Worm (Caenorhabditis elegans): ENCODE data around the gene srw-20.

The srw-20 gene

DNA sequence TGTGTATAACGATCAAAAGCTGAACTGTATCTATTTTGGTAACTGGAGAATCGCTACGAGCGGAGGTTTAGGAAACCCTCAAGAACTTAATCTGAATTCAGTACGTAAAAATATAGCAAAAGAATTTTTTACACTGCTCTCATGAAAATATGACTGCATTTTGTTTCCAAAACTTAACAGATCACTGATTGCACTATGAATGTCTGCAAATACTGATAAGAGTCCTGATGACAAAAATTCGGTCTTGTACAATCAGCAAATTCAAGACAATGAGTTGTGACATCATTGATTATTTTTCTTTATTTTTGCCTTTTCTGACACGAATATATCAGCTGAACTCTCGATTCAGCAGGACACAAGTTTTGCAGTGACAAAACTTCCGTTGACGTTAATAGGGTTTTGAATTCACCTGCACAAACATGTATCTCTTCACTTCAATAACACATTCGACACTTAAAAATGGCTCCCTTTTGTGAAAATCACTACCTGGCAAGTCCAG, 10.3 kb upstream of the srw-20 start, which contains the start of gene srh-237:
srh-237 (plus strand) TSS at position 449 of the 499 bp plus-strand sequence.
- TF ChIP-seq ceh-31 (tag; optimal IDR thresholded peaks at IDR 0.05), result no peak
- no peak for TF ChIP-seq ceh-18 (tag; optimal IDR thresholded peaks at IDR 0.05)
- no peak for TF ChIP-seq ceh-22 (tag; optimal IDR thresholded peaks at IDR 0.05)
- no peak for TF ChIP-seq madf-2 (tag; optimal IDR thresholded peaks at IDR 0.05)
- TF ChIP-seq ceh-48 (tag; optimal IDR thresholded peaks at IDR 0.05), result no peak
- TF ChIP-seq hlh-13 (GFP tag; optimal IDR thresholded peaks at IDR 0.05), result no peak
- no peak for TF ChIP-seq pat-9 (tag; optimal IDR thresholded peaks at IDR 0.05)
- TF ChIP-seq nfya-1 (tag; optimal IDR thresholded peaks at IDR 0.05), result no peak
- no peak for TF ChIP-seq sdc-2 (tag; optimal IDR thresholded peaks at IDR 0.05)
- no peak for TF ChIP-seq eyg-1 (tag; optimal IDR thresholded peaks at IDR 0.05)
- TF ChIP-seq elt-4 (tag; optimal IDR thresholded peaks at IDR 0.05), result no peak
- TF ChIP-seq C38D4.7 (GFP tag; optimal IDR thresholded peaks at IDR 0.05), result no peak
- TF ChIP-seq fkh-6 (tag; optimal IDR thresholded peaks at IDR 0.05), result no peak
- TF ChIP-seq pag-3 (tag; optimal IDR thresholded peaks at IDR 0.05; ENCODE audit: borderline replicate concordance), result no peak
- no peak for TF ChIP-seq ceh-24 (tag; optimal IDR thresholded peaks at IDR 0.05)
- TF ChIP-seq gmeb-2 (tag; optimal IDR thresholded peaks at IDR 0.05), result no peak
- TF ChIP-seq syd-9 (tag; optimal IDR thresholded peaks at IDR 0.05), result no peak
- no peak for TF ChIP-seq npax-4 (tag; optimal IDR thresholded peaks at IDR 0.05)
- no peak for TF ChIP-seq unc-42 (tag; optimal IDR thresholded peaks at IDR 0.05)

DNA sequence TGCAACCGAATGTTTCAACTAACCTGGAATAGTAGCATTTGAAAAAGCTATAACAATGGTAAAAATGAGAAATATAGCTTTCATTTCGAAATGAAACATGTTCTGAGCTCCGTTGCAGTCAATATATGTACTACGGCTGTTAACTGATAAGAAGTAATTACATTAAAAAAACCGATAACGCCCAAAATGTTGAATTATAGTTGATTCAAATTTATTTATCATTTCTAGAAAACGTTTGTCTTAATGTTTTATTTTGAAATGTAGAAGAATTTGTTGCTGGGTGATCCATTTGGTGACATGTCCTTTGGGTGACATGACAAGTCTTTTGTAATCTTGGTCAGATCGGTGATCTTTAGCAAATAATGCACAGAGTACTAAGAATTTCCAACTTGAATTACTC, 9.6 kb upstream of the srw-20 start, which contains the start of gene T05E12.6:
T05E12.6 (minus strand) TSS at position 101 of the 400 bp plus-strand sequence.
- TF ChIP-seq sox-4 (tag; optimal IDR thresholded peaks at IDR 0.05) (no peak), nfya-1 (tag; optimal IDR thresholded peaks at IDR 0.05) (no peak), nhr-232 (tag; optimal IDR thresholded peaks at IDR 0.05) (no peak), sox-2 (GFP tag; IDR thresholded peaks at IDR 0.05) (no peak), mec-3 (tag; optimal IDR thresholded peaks at IDR 0.05; ENCODE audit: borderline replicate concordance) (no peak)

DNA sequence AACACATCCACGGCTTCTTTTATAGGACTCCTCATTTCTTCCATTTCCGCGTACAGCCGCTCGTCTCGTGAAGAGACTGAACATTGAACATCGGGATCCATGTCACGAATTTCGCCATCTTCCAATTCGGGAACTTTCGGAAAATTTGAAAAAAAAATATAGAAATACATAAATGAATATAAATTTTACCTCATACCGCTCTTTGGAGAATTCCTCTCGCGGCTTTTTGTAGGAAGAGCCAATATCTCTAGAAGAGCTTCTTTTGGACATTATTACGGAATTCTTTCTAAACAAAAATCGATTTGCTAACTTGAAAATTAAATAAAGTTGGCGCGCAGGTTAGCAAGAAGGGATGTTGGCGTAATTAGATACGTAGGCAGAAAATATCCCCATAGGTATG, 3.0 kb upstream of the srw-20 start, which contains the start of gene T05E12.9:
T05E12.9 (minus strand) TSS at position 101 of the 400 bp plus-strand sequence.
- TF ChIP-seq eyg-1 (tag; optimal IDR thresholded peaks at IDR 0.05) (no peak), unc-42 (tag; optimal IDR thresholded peaks at IDR 0.05) (no peak), elt-2 (tag; optimal IDR thresholded peaks at IDR 0.05) (no peak), hlh-15 (tag; optimal IDR thresholded peaks at IDR 0.05) (no peak), ceh-34 (tag; optimal IDR thresholded peaks at IDR 0.05) (no peak), ceh-24 (tag; optimal IDR thresholded peaks at IDR 0.05) (no peak), K09A11.1 (tag; optimal IDR thresholded peaks at IDR 0.05; ENCODE audit: insufficient read depth) (no peak), pros-1 (tag; optimal IDR thresholded peaks at IDR 0.05) (no peak), nhr-11 (tag; optimal IDR thresholded peaks at IDR 0.05) (no peak), madf-2 (tag; optimal IDR thresholded peaks at IDR 0.05) (no peak), sdc-2 (tag; optimal IDR thresholded peaks at IDR 0.05) (no peak), unc-3 (GFP tag; conservative IDR thresholded peaks at IDR 0.05) (no peak), unc-3 (tag; optimal IDR thresholded peaks at IDR 0.05) (no peak)

- TF ChIP-seq eyg-1 (tag; optimal IDR thresholded peaks at IDR 0.05) (no peak), odd-2 (tag; optimal IDR thresholded peaks at IDR 0.05) (no peak), rnt-1 (tag; optimal IDR thresholded peaks at IDR 0.05) (no peak), nhr-11 (tag; optimal IDR thresholded peaks at IDR 0.05) (no peak), K09A11.1 (tag; optimal IDR thresholded peaks at IDR 0.05; ENCODE audit: insufficient read depth) (no peak), ztf-16 (tag; optimal IDR thresholded peaks at IDR 0.05) (no peak), gmeb-2 (tag; optimal IDR thresholded peaks at IDR 0.05) (no peak)
Measured at ce11 chrV:17077889-17078288, 1.8 kb downstream of the srw-20 start, which contains the start of gene T05E12.3. T05E12.3 (minus strand) TSS chrV:17077989.

- TF ChIP-seq gmeb-2 (tag; optimal IDR thresholded peaks at IDR 0.05) (no peak), ceh-34 (tag; optimal IDR thresholded peaks at IDR 0.05) (no peak), ceh-19 (GFP tag; optimal IDR thresholded peaks at IDR 0.05) (no peak), K02D7.2 (tag; optimal IDR thresholded peaks at IDR 0.05) (no peak), ceh-6 (GFP tag; optimal IDR thresholded peaks at IDR 0.05) (no peak)
Measured at ce11 chrV:17075900-17076299, 3.8 kb downstream of the srw-20 start, which contains the start of gene str-125. str-125 (minus strand) TSS chrV:17076000.
